1 fruit fly cellular context compared by ENCODE assay signal in the genomic region with DNA sequence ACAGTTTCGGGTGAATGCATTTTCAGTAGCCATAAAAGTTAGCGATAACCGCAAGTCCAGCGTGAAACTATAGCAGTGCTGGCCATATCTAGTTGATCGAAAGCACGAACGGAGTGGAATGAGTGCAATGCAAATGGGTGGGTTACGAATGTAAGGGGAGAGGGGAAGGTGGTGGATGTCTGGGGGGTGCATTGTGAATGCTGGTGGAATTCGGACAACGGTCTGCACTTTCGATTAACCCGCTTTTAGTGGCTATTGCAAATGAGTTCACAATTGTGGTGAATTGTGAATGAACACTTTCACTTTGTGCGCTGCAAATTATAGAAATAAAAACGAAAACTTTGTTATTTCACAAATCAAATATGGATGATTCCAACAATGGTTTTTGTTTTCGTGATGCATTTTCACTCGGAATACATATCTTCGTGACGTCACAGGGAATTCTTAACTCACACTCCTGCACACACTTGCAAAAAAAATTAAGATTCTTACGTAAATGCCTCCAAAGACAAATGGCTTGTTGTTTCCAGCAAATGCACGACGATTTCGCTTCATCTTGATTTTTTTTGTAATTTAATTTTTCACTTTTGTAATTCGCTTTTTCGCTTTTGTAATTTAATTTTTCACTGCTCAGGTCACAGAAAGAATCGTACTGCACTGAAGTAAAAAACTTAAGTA.
TF ChIP-seq lines count a peak whose summit lies in the region.

TSS of gene DIP1 (minus strand) at position 667 of the 678 bp plus-strand sequence.

TF ChIP-seq in whole organism, embryonic, 481 proteins besides CTCF, POLR2A, EP300 and RAD21 (continued from another document):
- TF ChIP-seq CG7786 (GFP tag; optimal IDR thresholded peaks at IDR 0.05; lab: Kevin White, UChicago) (no peak), Dek (tag; optimal IDR thresholded peaks at IDR 0.05; lab: Kevin White, UChicago) (peak; percentile 10), grau (tag; optimal IDR thresholded peaks at IDR 0.05; lab: Kevin White, UChicago) (peak; percentile 14), sqz (GFP tag; optimal IDR thresholded peaks at IDR 0.05; lab: Kevin White, UChicago) (peak; percentile 51), zen2 (GFP tag; IDR thresholded peaks at IDR 0.05; lab: Robert Waterston, UW; ENCODE audit: partially characterized antibody) (no peak), CG13123 (GFP tag; optimal IDR thresholded peaks at IDR 0.05; lab: Kevin White, UChicago) (no peak), Dfd (GFP tag; optimal IDR thresholded peaks at IDR 0.05; lab: Kevin White, UChicago) (no peak), odd (GFP tag; optimal IDR thresholded peaks at IDR 0.05; lab: Kevin White, UChicago) (no peak), CG6683 (GFP tag; optimal IDR thresholded peaks at IDR 0.05; lab: Kevin White, UChicago) (no peak), CG1233 (GFP tag; optimal IDR thresholded peaks at IDR 0.05; lab: Kevin White, UChicago) (no peak), nerfin-1 (tag; optimal IDR thresholded peaks at IDR 0.05; lab: Kevin White, UChicago) (peak; percentile 43), CG30020 (tag; optimal IDR thresholded peaks at IDR 0.05; lab: Kevin White, UChicago) (no peak), CG3407 (GFP tag; optimal IDR thresholded peaks at IDR 0.05; lab: Kevin White, UChicago) (no peak), CG3838 (GFP tag; optimal IDR thresholded peaks at IDR 0.05; lab: Kevin White, UChicago) (no peak), Chrac-16 (GFP tag; optimal IDR thresholded peaks at IDR 0.05; lab: Kevin White, UChicago) (no peak), shn (GFP tag; optimal IDR thresholded peaks at IDR 0.05; lab: Kevin White, UChicago) (peak; percentile 14), pho (GFP tag; optimal IDR thresholded peaks at IDR 0.05; lab: Kevin White, UChicago) (no peak), Awh (GFP tag; IDR thresholded peaks at IDR 0.05; lab: Robert Waterston, UW) (no peak), seq (GFP tag; IDR thresholded peaks at IDR 0.05; lab: Robert Waterston, UW) (no peak), CG5953 (GFP tag; IDR thresholded peaks at IDR 0.05; lab: Robert Waterston, UW) (no peak), CG11695 (GFP tag; IDR thresholded peaks at IDR 0.05; lab: Robert Waterston, UW) (peak; percentile 55; the same call in 1 of the 3 replicates), crol (GFP tag; IDR thresholded peaks at IDR 0.05; lab: Robert Waterston, UW) (no peak; the same call in 1 of the 2 replicates), Hr51 (GFP tag; optimal IDR thresholded peaks at IDR 0.05; lab: Kevin White, UChicago) (peak in 1 of 2 experiments; percentile 49), Meics (GFP tag; optimal IDR thresholded peaks at IDR 0.05; lab: Kevin White, UChicago) (no peak), sc (optimal IDR thresholded peaks at IDR 0.05; lab: Kevin White, UChicago) (no peak), sc (GFP tag; optimal IDR thresholded peaks at IDR 0.05; lab: Kevin White, UChicago) (no peak), exex (tag; optimal IDR thresholded peaks at IDR 0.05; lab: Kevin White, UChicago) (no peak), CG42726 (GFP tag; IDR thresholded peaks at IDR 0.05; lab: Robert Waterston, UW; ENCODE audit: partially characterized antibody) (no peak), Antp (GFP tag; optimal IDR thresholded peaks at IDR 0.05; lab: Kevin White, UChicago) (peak; percentile 14), CG16863 (GFP tag; optimal IDR thresholded peaks at IDR 0.05; lab: Kevin White, UChicago) (no peak), CG3281 (GFP tag; optimal IDR thresholded peaks at IDR 0.05; lab: Kevin White, UChicago) (peak; percentile 21), Fer1 (GFP tag; optimal IDR thresholded peaks at IDR 0.05; lab: Kevin White, UChicago) (peak; percentile 9), CG10543 (GFP tag; optimal IDR thresholded peaks at IDR 0.05; lab: Kevin White, UChicago) (no peak), TFAM (GFP tag; optimal IDR thresholded peaks at IDR 0.05; lab: Kevin White, UChicago) (no peak), luna (GFP tag; optimal IDR thresholded peaks at IDR 0.05; lab: Kevin White, UChicago) (no peak), dati (GFP tag; IDR thresholded peaks at IDR 0.05; lab: Robert Waterston, UW) (no peak), tio (GFP tag; optimal IDR thresholded peaks at IDR 0.05; lab: Kevin White, UChicago) (no peak), E2f1 (GFP tag; IDR thresholded peaks at IDR 0.05; lab: Robert Waterston, UW) (0 out of 2 replicates have a peak, but pooled peaks have one; percentile 35), CG2875 (GFP tag; optimal IDR thresholded peaks at IDR 0.05; lab: Kevin White, UChicago) (peak; percentile 17), Dad (GFP tag; optimal IDR thresholded peaks at IDR 0.05; lab: Kevin White, UChicago) (no peak), al (GFP tag; IDR thresholded peaks at IDR 0.05; lab: Robert Waterston, UW) (no peak), corto (GFP tag; optimal IDR thresholded peaks at IDR 0.05; lab: Kevin White, UChicago) (peak; percentile 58), CG3163 (GFP tag; optimal IDR thresholded peaks at IDR 0.05; lab: Kevin White, UChicago) (no peak), CG12104 (GFP tag; optimal IDR thresholded peaks at IDR 0.05; lab: Kevin White, UChicago) (no peak), NK7.1 (GFP tag; optimal IDR thresholded peaks at IDR 0.05; lab: Kevin White, UChicago) (no peak), CG9215 (GFP tag; IDR thresholded peaks at IDR 0.05; lab: Robert Waterston, UW) (no peak), CG8281 (tag; optimal IDR thresholded peaks at IDR 0.05; lab: Kevin White, UChicago) (no peak), Hsf (GFP tag; optimal IDR thresholded peaks at IDR 0.05; lab: Kevin White, UChicago) (peak; percentile 5)
